Worm (Caenorhabditis elegans) whole organism, L1 larva: ENCODE data around the gene erfa-1.

Source experiments
- C16A3.4 ChIP-seq: fragments of 150-350 bp; optimal IDR thresholded peaks from 2 replicates; lab custom pipeline; 2014; ENCODE audit warnings: missing biosample characterization, missing genetic modification characterization
- F16B12.6 ChIP-seq: fragments of 150-350 bp; optimal IDR thresholded peaks from 2 replicates; lab custom pipeline; 2014; ENCODE audit warnings: missing biosample characterization, missing genetic modification characterization
- efl-1 ChIP-seq, 4 experiments: fragments of 150-350 bp; optimal IDR thresholded peaks in 3 of 4; peaks in 1 of 4; 1 replicate in 1 of 4; 2 replicates in 3 of 4; lab custom pipeline; 2014; ENCODE audit warnings: missing biosample characterization in 2 of 4, missing genetic modification characterization in 2 of 4, missing genetic modification reagents in 2 of 4
- egl-27 ChIP-seq, 2 experiments: fragments of 150-350 bp in 1 of 2; sonication (generic microtip); optimal IDR thresholded peaks; 3 replicates each; lab custom pipeline; 2017 to 2018; ENCODE audit warnings: missing biosample characterization in 2 of 2, missing genetic modification characterization in 2 of 2, missing genetic modification reagents in 2 of 2
- elt-3 ChIP-seq, 6 experiments: fragments of 150-350 bp in 1 of 6; sonication (generic microtip); optimal IDR thresholded peaks; 2 replicates each; lab custom pipeline; 2017 to 2018; ENCODE audit warnings: missing biosample characterization in 6 of 6, missing genetic modification characterization in 6 of 6, inconsistent platforms in 1 of 6
- fkh-10 ChIP-seq: sonication (generic microtip); optimal IDR thresholded peaks from 2 replicates; lab custom pipeline; 2017; ENCODE audit warnings: missing biosample characterization, missing genetic modification reagents, missing genetic modification characterization
- lin-15B ChIP-seq: fragments of 150-350 bp; sonication (generic microtip); optimal IDR thresholded peaks from 3 replicates; lab custom pipeline; 2014; ENCODE audit warnings: missing biosample characterization, missing genetic modification characterization
- nhr-77 ChIP-seq: fragments of 150-350 bp; optimal IDR thresholded peaks from 2 replicates; lab custom pipeline; 2014; ENCODE audit warnings: missing biosample characterization, missing genetic modification characterization
- rnt-1 ChIP-seq: sonication (generic microtip); optimal IDR thresholded peaks from 2 replicates; lab custom pipeline; 2016; ENCODE audit warnings: mild to moderate bottlenecking, missing genetic modification characterization, moderate library complexity, missing compliant biosample characterization
- unc-86 ChIP-seq: sonication (generic microtip); optimal IDR thresholded peaks from 2 replicates; lab custom pipeline; 2016; ENCODE audit warnings: missing genetic modification characterization, missing compliant biosample characterization
- ztf-11 ChIP-seq, 2 experiments: sonication (generic microtip); optimal IDR thresholded peaks; 2 replicates each; lab custom pipeline; 2016 to 2017; ENCODE audit warnings: missing genetic modification characterization in 2 of 2, missing biosample characterization in 1 of 2, missing compliant biosample characterization in 1 of 2
- ztf-4 ChIP-seq: fragments of 150-350 bp; optimal IDR thresholded peaks from 2 replicates; lab custom pipeline; 2014; ENCODE audit warnings: missing biosample characterization, missing genetic modification characterization

- TF ChIP-seq ztf-11 (tag; optimal IDR thresholded peaks at IDR 0.05; lab: Kevin White, UChicago) (no peak), C16A3.4 (no peak), unc-86 (tag; lab: Kevin White, UChicago) (no peak), lin-15B (no peak), F16B12.6 (no peak), fkh-10 (no peak), nhr-77 (no peak), rnt-1 (tag; lab: Kevin White, UChicago) (no peak), egl-27 (tag; optimal IDR thresholded peaks at IDR 0.05; lab: Kevin White, UChicago) (no peak), elt-3 (tag; optimal IDR thresholded peaks at IDR 0.05; lab: Kevin White, UChicago) (no peak), ztf-4 (tag; lab: Kevin White, UChicago) (no peak), efl-1 (optimal IDR thresholded peaks at IDR 0.05; lab: Kevin White, UChicago) (no peak), efl-1 (GFP tag; optimal IDR thresholded peaks at IDR 0.05 in 1 of 2; lab: Kevin White, UChicago) (peak in 1 of 2 experiments; percentile 11)
These were observed 19.5 kb upstream of the erfa-1 start for ce11 chrV:6414469-6414868.
